Worm (Caenorhabditis elegans) whole organism, late embryonic: Measurements from ENCODE around the gene srlf-32.

Experiments
- F13H6.1 ChIP-seq: sonication (generic microtip); optimal IDR thresholded peaks from 2 replicates; lab custom pipeline; 2016; ENCODE audit warnings: missing genetic modification characterization, missing compliant biosample characterization
- K02D7.2 ChIP-seq: sonication (generic microtip); optimal IDR thresholded peaks from 2 replicates; lab custom pipeline; 2017; ENCODE audit warnings: mild to moderate bottlenecking, missing genetic modification characterization, missing compliant biosample characterization
- K09A11.1 ChIP-seq: sonication (generic microtip); optimal IDR thresholded peaks from 2 replicates; lab custom pipeline; 2017; ENCODE audit warnings: antibody characterized with exemption, mild to moderate bottlenecking, missing genetic modification characterization, missing compliant biosample characterization; ENCODE audit not compliant: insufficient read depth
- Y22D7AL.16 ChIP-seq: sonication (generic microtip); optimal IDR thresholded peaks from 2 replicates; lab custom pipeline; 2016; ENCODE audit warnings: missing genetic modification characterization, missing compliant biosample characterization
- ceh-14 ChIP-seq: sonication (generic microtip); optimal IDR thresholded peaks from 2 replicates; lab custom pipeline; 2016; ENCODE audit warnings: missing genotype, missing genetic modification characterization, missing compliant biosample characterization
- ceh-18 ChIP-seq: sonication (generic microtip); optimal IDR thresholded peaks from 2 replicates; lab custom pipeline; 2016; ENCODE audit warnings: missing genetic modification characterization, missing compliant biosample characterization
- ceh-19 ChIP-seq: fragments of 200-800 bp; sonication (Bioruptor generic); optimal IDR thresholded peaks from 2 replicates; lab custom pipeline; 2018; ENCODE audit warnings: mild to moderate bottlenecking, missing genetic modification characterization, missing compliant biosample characterization
- ceh-24 ChIP-seq: sonication (generic microtip); optimal IDR thresholded peaks from 2 replicates; lab custom pipeline; 2016; ENCODE audit warnings: mild to moderate bottlenecking, missing genetic modification characterization, missing compliant biosample characterization
- ceh-30 ChIP-seq: fragments of 150-350 bp; optimal IDR thresholded peaks from 2 replicates; lab custom pipeline; 2014; ENCODE audit warnings: missing biosample characterization, missing genetic modification characterization
- ceh-9 ChIP-seq: sonication (generic microtip); optimal IDR thresholded peaks from 2 replicates; lab custom pipeline; 2016; ENCODE audit warnings: mild to moderate bottlenecking, missing genetic modification characterization, inconsistent platforms, missing compliant biosample characterization
- che-1 ChIP-seq: sonication (generic microtip); optimal IDR thresholded peaks from 2 replicates; lab custom pipeline; 2016; ENCODE audit warnings: mild to moderate bottlenecking, missing genetic modification characterization, missing compliant biosample characterization
- dmd-4 ChIP-seq: sonication (generic microtip); optimal IDR thresholded peaks from 2 replicates; lab custom pipeline; 2016; ENCODE audit warnings: borderline replicate concordance, missing genetic modification characterization, missing compliant biosample characterization
- dve-1 ChIP-seq: sonication (generic microtip); optimal IDR thresholded peaks from 2 replicates; lab custom pipeline; 2017; ENCODE audit warnings: antibody characterized with exemption, mild to moderate bottlenecking, missing genetic modification characterization, missing compliant biosample characterization
- elt-2 ChIP-seq: sonication (generic microtip); optimal IDR thresholded peaks from 2 replicates; lab custom pipeline; 2016; ENCODE audit warnings: missing genetic modification reagents, missing genetic modification characterization, missing compliant biosample characterization
- eyg-1 ChIP-seq: sonication (generic microtip); optimal IDR thresholded peaks from 2 replicates; lab custom pipeline; 2016; ENCODE audit warnings: missing genotype, missing genetic modification characterization, missing compliant biosample characterization
- fkh-10 ChIP-seq: fragments of 150-350 bp; optimal IDR thresholded peaks from 2 replicates; lab custom pipeline; 2014; ENCODE audit warnings: missing biosample characterization, missing genetic modification reagents, missing genetic modification characterization
- fkh-6 ChIP-seq: sonication (generic microtip); optimal IDR thresholded peaks from 2 replicates; lab custom pipeline; 2016; ENCODE audit warnings: missing genetic modification characterization, missing compliant biosample characterization
- gmeb-2 ChIP-seq: sonication (generic microtip); optimal IDR thresholded peaks from 2 replicates; lab custom pipeline; 2016; ENCODE audit warnings: missing genetic modification characterization, inconsistent platforms, missing compliant biosample characterization
- hlh-15 ChIP-seq: sonication (generic microtip); optimal IDR thresholded peaks from 2 replicates; lab custom pipeline; 2016; ENCODE audit warnings: missing genetic modification characterization, missing compliant biosample characterization
- hlh-30 ChIP-seq: sonication (generic microtip); optimal IDR thresholded peaks from 2 replicates; lab custom pipeline; 2017; ENCODE audit warnings: antibody characterized with exemption, missing genetic modification characterization, missing compliant biosample characterization; ENCODE audit not compliant: insufficient read depth
- hlh-8 ChIP-seq: sonication (generic microtip); optimal IDR thresholded peaks from 2 replicates; lab custom pipeline; 2016; ENCODE audit warnings: missing genotype, missing genetic modification characterization, missing compliant biosample characterization
- lin-11 ChIP-seq: fragments of 200-800 bp; sonication (Bioruptor generic); optimal IDR thresholded peaks from 2 replicates; lab custom pipeline; 2018; ENCODE audit warnings: mild to moderate bottlenecking, missing genetic modification characterization, missing compliant biosample characterization
- mec-3 ChIP-seq: sonication (generic microtip); optimal IDR thresholded peaks from 2 replicates; lab custom pipeline; 2016; ENCODE audit warnings: borderline replicate concordance, missing genetic modification characterization, missing compliant biosample characterization
- nfya-1 ChIP-seq: sonication (generic microtip); optimal IDR thresholded peaks from 2 replicates; lab custom pipeline; 2017; ENCODE audit warnings: missing genetic modification characterization, mild to moderate bottlenecking, missing compliant biosample characterization, antibody characterized with exemption, moderate library complexity
- nhr-11 ChIP-seq: fragments of 150-350 bp; optimal IDR thresholded peaks from 2 replicates; lab custom pipeline; 2014; ENCODE audit warnings: missing biosample characterization, missing genetic modification characterization
- nhr-232 ChIP-seq: sonication (generic microtip); optimal IDR thresholded peaks from 2 replicates; lab custom pipeline; 2016; ENCODE audit warnings: missing genetic modification characterization, missing compliant biosample characterization
- odd-2 ChIP-seq: sonication (generic microtip); optimal IDR thresholded peaks from 2 replicates; lab custom pipeline; 2017; ENCODE audit warnings: antibody characterized with exemption, mild to moderate bottlenecking, missing genetic modification characterization, missing compliant biosample characterization
- pag-3 ChIP-seq: sonication (generic microtip); optimal IDR thresholded peaks from 2 replicates; lab custom pipeline; 2016; ENCODE audit warnings: missing compliant biosample characterization, missing genetic modification characterization, borderline replicate concordance
- pax-1 ChIP-seq: fragments of 150-350 bp; optimal IDR thresholded peaks from 2 replicates; lab custom pipeline; 2014; ENCODE audit warnings: missing biosample characterization, missing genetic modification characterization
- pha-4 ChIP-seq: fragments of 150-350 bp; optimal IDR thresholded peaks from 2 replicates; lab custom pipeline; 2018; ENCODE audit warnings: missing biosample characterization, missing genetic modification reagents, missing genetic modification characterization
- pqm-1 ChIP-seq: sonication (generic microtip); optimal IDR thresholded peaks from 2 replicates; lab custom pipeline; 2016; ENCODE audit warnings: missing genetic modification characterization, missing compliant biosample characterization
- rnt-1 ChIP-seq: sonication (generic microtip); optimal IDR thresholded peaks from 2 replicates; lab custom pipeline; 2016; ENCODE audit warnings: missing genetic modification characterization, missing compliant biosample characterization
- sdc-2 ChIP-seq: sonication (generic microtip); optimal IDR thresholded peaks from 2 replicates; lab custom pipeline; 2016; ENCODE audit warnings: missing genotype, missing genetic modification characterization, missing compliant biosample characterization
- syd-9 ChIP-seq: sonication (generic microtip); optimal IDR thresholded peaks from 2 replicates; lab custom pipeline; 2016; ENCODE audit warnings: mild to moderate bottlenecking, missing genetic modification characterization, moderate library complexity, missing compliant biosample characterization
- tbx-7 ChIP-seq: sonication (generic microtip); optimal IDR thresholded peaks from 2 replicates; lab custom pipeline; 2016; ENCODE audit warnings: missing genotype, missing genetic modification characterization, missing compliant biosample characterization
- ttx-3 ChIP-seq: sonication (generic microtip); optimal IDR thresholded peaks from 2 replicates; lab custom pipeline; 2016; ENCODE audit warnings: missing genetic modification reagents, missing genetic modification characterization, missing compliant biosample characterization
- unc-3 ChIP-seq, 2 experiments: fragments of 200-800 bp in 1 of 2; sonication (Bioruptor generic) in 1 of 2; sonication (generic microtip) in 1 of 2; conservative IDR thresholded peaks in 1 of 2; optimal IDR thresholded peaks in 1 of 2; 2 replicates each; pipeline versions ENCODE4 v1.3.6 to Lab custom; 2016 to 2022; ENCODE audit warnings: missing compliant biosample characterization in 2 of 2, missing genetic modification characterization in 2 of 2, missing genetic modification reagents in 1 of 2
- unc-42 ChIP-seq: sonication (generic microtip); optimal IDR thresholded peaks from 2 replicates; lab custom pipeline; 2016; ENCODE audit warnings: missing genotype, missing genetic modification characterization, missing compliant biosample characterization
- unc-55 ChIP-seq: sonication (generic microtip); optimal IDR thresholded peaks from 2 replicates; lab custom pipeline; 2017; ENCODE audit warnings: missing biosample characterization, missing genetic modification reagents, missing genetic modification characterization
- ztf-16 ChIP-seq: sonication (generic microtip); optimal IDR thresholded peaks from 2 replicates; lab custom pipeline; 2017; ENCODE audit warnings: missing genetic modification characterization, missing compliant biosample characterization

Gene srlf-32

DNA sequence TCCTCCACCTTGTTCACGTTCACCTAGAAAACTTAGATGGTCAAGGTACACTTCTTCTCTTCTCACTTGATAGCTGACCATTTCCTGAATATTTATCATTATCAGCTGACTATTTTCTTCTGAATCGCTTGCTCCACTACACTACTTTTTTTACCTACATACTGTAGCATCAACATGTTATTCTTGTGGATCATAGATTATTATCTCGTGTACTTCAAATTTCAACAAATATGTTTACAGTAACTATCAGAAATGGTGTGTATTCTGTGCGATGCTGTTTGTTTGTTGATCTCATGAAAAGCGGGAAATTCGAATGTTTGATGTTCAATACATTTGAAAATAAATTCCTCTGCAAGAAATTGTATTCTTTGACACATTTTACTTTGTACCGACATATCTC is 8.9 kb upstream of the srlf-32 start, which contains the start of gene ZK822.10:
Gene ZK822.10 (plus strand): TSS at position 231 of the 400 bp plus-strand sequence.
- TF ChIP-seq pha-4 (tag; lab: Kevin White, UChicago) = no peak
- no peak for TF ChIP-seq eyg-1 (tag; lab: Kevin White, UChicago)
- no peak for TF ChIP-seq F13H6.1
- no peak for TF ChIP-seq pag-3 (tag; lab: Kevin White, UChicago)
- no peak for TF ChIP-seq gmeb-2 (tag; lab: Kevin White, UChicago)

DNA sequence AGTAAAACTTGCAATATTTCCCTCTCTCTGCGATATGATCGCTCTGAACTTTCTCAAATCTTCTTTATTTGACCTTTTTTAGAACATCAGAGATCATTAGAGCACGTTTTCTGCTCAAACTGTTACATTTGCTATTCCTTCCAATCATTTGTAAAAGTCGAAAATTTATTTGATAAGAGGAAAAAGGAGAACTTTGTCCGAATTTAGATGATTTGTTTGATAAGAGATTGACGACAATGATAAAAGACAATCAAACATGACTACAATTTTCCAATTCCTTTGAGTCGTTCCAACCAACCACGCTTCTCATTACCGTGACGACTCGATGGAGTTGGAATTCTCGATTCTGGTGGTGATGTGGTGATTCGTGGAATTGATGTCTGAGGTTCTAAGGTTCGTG is 7.9 kb upstream of the srlf-32 start:
- TF ChIP-seq ceh-30 = no peak
- no peak for TF ChIP-seq K09A11.1
- no peak for TF ChIP-seq unc-3 (GFP tag; conservative IDR thresholded peaks at IDR 0.05; lab: Robert Waterston, UW)
- no peak for TF ChIP-seq unc-3 (tag; optimal IDR thresholded peaks at IDR 0.05; lab: Kevin White, UChicago)
- TF ChIP-seq ceh-24 (tag; lab: Kevin White, UChicago) = no peak
- peak; percentile 20 for TF ChIP-seq elt-2 (tag; lab: Kevin White, UChicago)
- no peak for TF ChIP-seq ceh-19
- no peak for TF ChIP-seq hlh-15 (tag; lab: Kevin White, UChicago)
- no peak for TF ChIP-seq K02D7.2 (tag; lab: Kevin White, UChicago)

ce11 chrIV:11919067-11919466 is 6.8 kb upstream of the srlf-32 start:
- TF ChIP-seq mec-3 = no peak
- TF ChIP-seq hlh-8 (tag; lab: Kevin White, UChicago) = no peak
- TF ChIP-seq dve-1 = no peak
- TF ChIP-seq ceh-19 = no peak

DNA sequence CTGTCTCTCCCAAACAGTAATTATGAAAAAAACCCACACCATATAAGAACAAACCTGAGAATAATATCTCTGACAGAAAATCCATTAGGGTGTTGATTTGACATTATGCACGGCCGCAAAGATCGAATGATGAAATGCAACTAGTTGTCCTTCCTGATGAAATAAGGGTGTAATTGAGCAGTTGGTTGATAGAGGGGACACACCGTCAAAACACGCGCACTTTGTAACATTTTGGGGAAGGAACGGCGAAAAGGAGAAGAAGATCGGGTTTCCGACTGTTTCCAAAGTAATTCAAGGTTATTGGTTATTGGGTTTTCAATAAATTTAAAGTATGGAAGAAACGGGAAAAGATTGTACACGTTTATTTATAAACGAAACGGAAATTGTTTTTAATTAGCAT is 3.8 kb upstream of the srlf-32 start, which contains the start of gene ZK822.1:
Gene ZK822.1 (minus strand): TSS at position 121 of the 400 bp plus-strand sequence.
- TF ChIP-seq dmd-4 (tag; lab: Kevin White, UChicago) = no peak
- TF ChIP-seq nhr-11 (tag; lab: Kevin White, UChicago) = no peak
- TF ChIP-seq unc-42 (tag; lab: Kevin White, UChicago) = no peak
- no peak for TF ChIP-seq nfya-1
- no peak for TF ChIP-seq dve-1
- TF ChIP-seq che-1 (tag; lab: Kevin White, UChicago) = no peak
- TF ChIP-seq ttx-3 (tag; lab: Kevin White, UChicago) = no peak
- TF ChIP-seq K02D7.2 (tag; lab: Kevin White, UChicago) = no peak
- no peak for TF ChIP-seq sdc-2 (tag; lab: Kevin White, UChicago)
- TF ChIP-seq fkh-6 (tag; lab: Kevin White, UChicago) = no peak
- TF ChIP-seq lin-11 (tag; lab: Kevin White, UChicago) = no peak
- TF ChIP-seq unc-55 (GFP tag; lab: Kevin White, UChicago) = no peak
- no peak for TF ChIP-seq pax-1 (tag; lab: Kevin White, UChicago)
- TF ChIP-seq tbx-7 = no peak
- no peak for TF ChIP-seq odd-2 (tag; lab: Kevin White, UChicago)
- no peak for TF ChIP-seq syd-9 (tag; lab: Kevin White, UChicago)
- no peak for TF ChIP-seq pag-3 (tag; lab: Kevin White, UChicago)
- no peak for TF ChIP-seq ceh-14 (tag; lab: Kevin White, UChicago)
- no peak for TF ChIP-seq unc-3 (GFP tag; conservative IDR thresholded peaks at IDR 0.05; lab: Robert Waterston, UW)
- no peak for TF ChIP-seq unc-3 (tag; optimal IDR thresholded peaks at IDR 0.05; lab: Kevin White, UChicago)

ce11 chrIV:11923074-11923473 is 2.8 kb upstream of the srlf-32 start, which contains the start of gene srlf-31:
TSS of gene srlf-31 (minus strand) at chrIV:11923174.
- no peak for TF ChIP-seq ceh-9 (tag; lab: Kevin White, UChicago)
- TF ChIP-seq hlh-30 (tag; lab: Kevin White, UChicago) = no peak
- TF ChIP-seq ceh-14 (tag; lab: Kevin White, UChicago) = no peak
- TF ChIP-seq pax-1 (tag; lab: Kevin White, UChicago) = no peak
- no peak for TF ChIP-seq nhr-232 (tag; lab: Kevin White, UChicago)
- no peak for TF ChIP-seq nfya-1
- TF ChIP-seq rnt-1 (tag; lab: Kevin White, UChicago) = no peak
- TF ChIP-seq fkh-10 (GFP tag; lab: Kevin White, UChicago) = no peak
- TF ChIP-seq che-1 (tag; lab: Kevin White, UChicago) = no peak
- no peak for TF ChIP-seq hlh-15 (tag; lab: Kevin White, UChicago)
- no peak for TF ChIP-seq K09A11.1
- TF ChIP-seq nhr-11 (tag; lab: Kevin White, UChicago) = no peak
- no peak for TF ChIP-seq ceh-18 (tag; lab: Kevin White, UChicago)
- no peak for TF ChIP-seq pqm-1 (tag; lab: Kevin White, UChicago)
- TF ChIP-seq Y22D7AL.16 = no peak
- TF ChIP-seq ztf-16 (tag; lab: Kevin White, UChicago) = no peak
